Fruit fly (Drosophila melanogaster): ENCODE results near the gene CG13994.

DNA sequence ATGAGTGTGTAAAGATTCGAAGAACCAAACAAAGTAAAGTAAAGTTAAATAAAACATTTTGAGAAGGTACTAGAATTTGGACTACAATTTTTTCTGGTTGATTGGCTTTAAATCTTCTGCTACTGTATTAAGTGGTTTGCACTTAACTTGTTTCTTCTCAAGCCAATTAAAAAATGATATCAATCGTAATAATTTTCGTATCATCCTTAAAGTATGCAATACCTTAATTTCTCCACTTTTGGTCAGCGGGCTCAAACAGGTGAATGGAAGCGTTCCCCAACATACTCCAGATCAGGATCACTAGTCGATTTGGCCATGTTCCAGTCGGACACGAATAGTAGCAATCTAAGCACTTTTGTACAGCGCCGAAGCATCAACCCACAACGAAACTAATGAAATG lies 11.1 kb downstream of the CG13994 start:
- TF ChIP-seq Hr78 (GFP tag; optimal IDR thresholded peaks at IDR 0.05) (no peak), Myc (optimal IDR thresholded peaks at IDR 0.05) (no peak), Dfd (GFP tag; optimal IDR thresholded peaks at IDR 0.05) (no peak), pan (optimal IDR thresholded peaks at IDR 0.05) (no peak), Abd-B (GFP tag; optimal IDR thresholded peaks at IDR 0.05) (no peak), OdsH (GFP tag; optimal IDR thresholded peaks at IDR 0.05) (no peak), CG32264 (GFP tag; optimal IDR thresholded peaks at IDR 0.05) (no peak), CG9705 (GFP tag; optimal IDR thresholded peaks at IDR 0.05) (no peak), brk (GFP tag; optimal IDR thresholded peaks at IDR 0.05) (no peak), Sp1 (GFP tag; optimal IDR thresholded peaks at IDR 0.05) (no peak), usp (GFP tag; optimal IDR thresholded peaks at IDR 0.05) (no peak), Dif (GFP tag; optimal IDR thresholded peaks at IDR 0.05; ENCODE audit: partially characterized antibody) (no peak), br (GFP tag; optimal IDR thresholded peaks at IDR 0.05) (no peak)
